Worm (Caenorhabditis elegans): ENCODE results near the gene Y37E11AL.1.

DNA sequence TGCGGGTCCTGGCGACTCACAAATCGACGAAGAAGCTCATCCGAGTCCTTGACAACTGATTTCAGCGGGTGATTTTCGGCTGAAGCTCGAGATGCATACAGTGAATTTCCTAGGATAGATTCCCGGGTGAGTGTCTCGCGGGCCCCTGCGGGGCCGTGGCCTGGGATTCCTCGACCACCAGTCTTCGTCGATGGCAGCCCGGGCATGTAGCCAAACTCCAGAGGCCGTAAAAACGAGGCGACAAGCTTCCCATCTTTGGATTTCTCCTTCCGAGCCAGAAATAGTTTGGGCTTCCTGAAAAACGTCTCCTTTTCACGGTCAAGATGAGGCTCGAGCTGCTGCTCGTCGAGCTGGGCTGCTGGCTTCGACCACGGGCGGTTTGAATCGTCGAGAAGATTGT is 21.2 kb upstream of the Y37E11AL.1 start:
- TF ChIP-seq zag-1 (tag; optimal IDR thresholded peaks at IDR 0.05) (no peak), nhr-237 (tag; optimal IDR thresholded peaks at IDR 0.05) (no peak), ceh-16 (tag; optimal IDR thresholded peaks at IDR 0.05) (no peak), nhr-76 (tag; optimal IDR thresholded peaks at IDR 0.05) (no peak), nhr-28 (tag; optimal IDR thresholded peaks at IDR 0.05) (no peak), R02D3.7 (tag; optimal IDR thresholded peaks at IDR 0.05) (no peak), nhr-11 (tag; optimal IDR thresholded peaks at IDR 0.05) (no peak), unc-62 (GFP tag; optimal IDR thresholded peaks at IDR 0.05) (no peak), aly-2 (tag; optimal IDR thresholded peaks at IDR 0.05) (no peak), eor-1 (tag; optimal IDR thresholded peaks at IDR 0.05) (no peak)

All from whole organism, L3 larva.